Worm (Caenorhabditis elegans): ENCODE data around the gene F21C10.1.

- TF ChIP-seq T22C8.4 (GFP tag; IDR thresholded peaks at IDR 0.05) (no peak), tab-1 (GFP tag; IDR thresholded peaks at IDR 0.05) (no peak), flt-1 (GFP tag; IDR thresholded peaks at IDR 0.05) (no peak), klf-2 (GFP tag; conservative IDR thresholded peaks at IDR 0.05) (no peak), med-1 (GFP tag; optimal IDR thresholded peaks at IDR 0.05; ENCODE audit: insufficient read depth) (no peak), ref-1 (GFP tag; conservative IDR thresholded peaks at IDR 0.05) (no peak)
Measured at ce11 chrV:9154772-9155171, 22.6 kb downstream of the F21C10.1 start, which contains the start of gene B0222.5.
